Worm (Caenorhabditis elegans): Measurements from ENCODE around the gene eif-3.F.

eif-3.F gene

DNA sequence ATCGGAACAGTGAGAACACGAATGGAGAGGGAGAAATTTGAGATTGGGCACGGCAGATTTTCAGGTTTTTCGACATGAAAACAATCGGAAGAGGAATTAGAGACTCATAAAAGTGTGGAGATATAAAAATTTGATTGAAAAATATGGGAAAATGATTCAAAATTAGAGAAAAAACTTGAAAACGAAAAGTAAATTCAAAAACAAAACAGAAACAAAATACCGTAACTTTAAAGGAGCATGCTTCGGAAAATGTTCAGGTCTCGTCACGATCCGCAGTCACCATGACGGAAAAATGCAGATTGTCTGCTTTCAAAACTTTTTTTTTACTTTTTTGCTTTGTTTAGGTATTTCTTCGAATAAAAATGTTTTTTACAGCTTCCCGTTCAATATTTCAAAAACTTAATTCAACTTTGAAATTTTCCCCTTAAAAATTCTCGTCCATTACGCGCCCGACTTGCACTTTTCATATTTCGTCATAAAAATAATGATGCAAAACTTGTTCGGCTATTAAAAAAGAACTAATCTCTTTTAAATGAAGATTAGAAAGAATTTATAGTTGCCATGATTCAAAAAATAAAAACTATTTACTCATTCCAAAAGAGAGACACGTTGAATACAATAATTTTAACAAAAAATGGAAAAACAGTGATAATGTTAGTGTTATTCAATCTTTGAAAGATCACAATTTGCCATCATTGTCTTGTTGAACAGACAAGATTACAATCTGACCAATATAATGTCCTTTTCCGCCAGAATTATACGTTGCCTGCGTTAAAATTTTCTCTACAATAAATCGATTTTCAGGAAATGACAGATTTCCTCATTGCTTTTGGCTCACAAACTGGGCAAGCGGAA lies 46.0 kb upstream of the eif-3.F start, which contains the start of gene mtrr-1:
Gene mtrr-1 (plus strand): TSS at position 805 of the 855 bp plus-strand sequence.
- TF ChIP-seq sptf-1 (tag; optimal IDR thresholded peaks at IDR 0.05) = no peak
- TF ChIP-seq pqm-1 (tag; optimal IDR thresholded peaks at IDR 0.05) = no peak
- TF ChIP-seq tbx-2 (tag; optimal IDR thresholded peaks at IDR 0.05) = no peak
- TF ChIP-seq nhr-19 (GFP tag; conservative IDR thresholded peaks at IDR 0.05) = peak; percentile 49
- peak; percentile 27; the same call in 1 of the 2 replicates for TF ChIP-seq grh-1 (GFP tag; IDR thresholded peaks at IDR 0.05)
- no peak for TF ChIP-seq C34B4.2 (tag; optimal IDR thresholded peaks at IDR 0.05)
- no peak for TF ChIP-seq lin-13 (GFP tag; optimal IDR thresholded peaks at IDR 0.05)
- TF ChIP-seq ztf-11 (tag; optimal IDR thresholded peaks at IDR 0.05) = no peak
- no peak for TF ChIP-seq unc-86 (tag; optimal IDR thresholded peaks at IDR 0.05)
- no peak for TF ChIP-seq nhr-11 (tag; optimal IDR thresholded peaks at IDR 0.05)
- no peak for TF ChIP-seq nhr-12 (tag; optimal IDR thresholded peaks at IDR 0.05)
- peak; percentile 59 for TF ChIP-seq ama-1 (optimal IDR thresholded peaks at IDR 0.05)
- TF ChIP-seq C16A3.4 (tag; optimal IDR thresholded peaks at IDR 0.05) = no peak
- no peak for TF ChIP-seq lin-15B (tag; optimal IDR thresholded peaks at IDR 0.05)
- TF ChIP-seq F16B12.6 (tag; optimal IDR thresholded peaks at IDR 0.05) = peak; percentile 72
- TF ChIP-seq nhr-84 (tag; optimal IDR thresholded peaks at IDR 0.05) = no peak
- no peak for TF ChIP-seq unc-130 (tag; optimal IDR thresholded peaks at IDR 0.05)
- peak; percentile 28 for TF ChIP-seq dsc-1 (tag; optimal IDR thresholded peaks at IDR 0.05)
- no peak for TF ChIP-seq aha-1 (tag; optimal IDR thresholded peaks at IDR 0.05)
- TF ChIP-seq swsn-7 (tag; optimal IDR thresholded peaks at IDR 0.05) = peak; percentile 9
- TF ChIP-seq mab-9 (GFP tag; IDR thresholded peaks at IDR 0.05) = no peak
- no peak for TF ChIP-seq tlp-1 (tag; optimal IDR thresholded peaks at IDR 0.05)
- TF ChIP-seq sox-4 (tag; optimal IDR thresholded peaks at IDR 0.05) = no peak
- no peak for TF ChIP-seq lin-39 (tag; optimal IDR thresholded peaks at IDR 0.05)
- TF ChIP-seq egl-27 (tag; optimal IDR thresholded peaks at IDR 0.05) = no peak
- no peak for TF ChIP-seq mdl-1 (tag; optimal IDR thresholded peaks at IDR 0.05)
- TF ChIP-seq vab-15 (tag; optimal IDR thresholded peaks at IDR 0.05) = no peak
- no peak for TF ChIP-seq Y116A8C.19 (tag; optimal IDR thresholded peaks at IDR 0.05; ENCODE audit: borderline replicate concordance)
- TF ChIP-seq elt-2 (tag; optimal IDR thresholded peaks at IDR 0.05) = no peak
- TF ChIP-seq nhr-76 (tag; optimal IDR thresholded peaks at IDR 0.05) = no peak
- TF ChIP-seq dpl-1 (GFP tag; optimal IDR thresholded peaks at IDR 0.05) = peak in 2 of 3 experiments; percentile 11 to 46
- TF ChIP-seq hpl-2 (GFP tag; optimal IDR thresholded peaks at IDR 0.05) = no peak
- TF ChIP-seq nhr-28 (tag; optimal IDR thresholded peaks at IDR 0.05) = no peak
- peak; percentile 25 for TF ChIP-seq hlh-17 (GFP tag; optimal IDR thresholded peaks at IDR 0.05; ENCODE audit: borderline replicate concordance)
- TF ChIP-seq pag-3 (tag; optimal IDR thresholded peaks at IDR 0.05; ENCODE audit: borderline replicate concordance, insufficient read depth) = no peak
- TF ChIP-seq nhr-85 (tag) = peak; percentile 67
- TF ChIP-seq alr-1 (tag; optimal IDR thresholded peaks at IDR 0.05; ENCODE audit: borderline replicate concordance) = no peak
- no peak for TF ChIP-seq unc-62 (GFP tag; optimal IDR thresholded peaks at IDR 0.05)
- no peak for TF ChIP-seq elt-3 (tag; optimal IDR thresholded peaks at IDR 0.05)
- TF ChIP-seq nhr-90 (tag; optimal IDR thresholded peaks at IDR 0.05; ENCODE audit: poor library complexity) = no peak
- no peak for TF ChIP-seq mep-1 (tag; optimal IDR thresholded peaks at IDR 0.05)
- no peak for TF ChIP-seq blmp-1 (tag; optimal IDR thresholded peaks at IDR 0.05)
- no peak for TF ChIP-seq fkh-8 (tag; optimal IDR thresholded peaks at IDR 0.05)
- TF ChIP-seq ceh-90 (tag; optimal IDR thresholded peaks at IDR 0.05) = no peak
- no peak for TF ChIP-seq snpc-4 (tag; optimal IDR thresholded peaks at IDR 0.05)
- TF ChIP-seq lin-35 (GFP tag; optimal IDR thresholded peaks at IDR 0.05) = peak; percentile 2 to 16
- peak; percentile 7 for TF ChIP-seq snu-23 (GFP tag; optimal IDR thresholded peaks at IDR 0.05)
- TF ChIP-seq ceh-82 (tag; optimal IDR thresholded peaks at IDR 0.05) = no peak
- no peak for TF ChIP-seq lir-3 (tag; optimal IDR thresholded peaks at IDR 0.05; ENCODE audit: poor library complexity)
- no peak for TF ChIP-seq nhr-237 (tag; optimal IDR thresholded peaks at IDR 0.05)
- TF ChIP-seq ces-1 (GFP tag; optimal IDR thresholded peaks at IDR 0.05) = no peak
